Worm (Caenorhabditis elegans) whole organism, young adult: Measurements from ENCODE around the gene C41H7.2.

Source experiments
- B0035.1 ChIP-seq: sonication (generic microtip); optimal IDR thresholded peaks from 2 replicates; lab custom pipeline; 2016; ENCODE audit warnings: missing genetic modification characterization, mild to moderate bottlenecking, missing compliant biosample characterization, missing genotype, missing genetic modification reagents
- B0261.1 ChIP-seq: sonication (generic microtip); optimal IDR thresholded peaks from 2 replicates; lab custom pipeline; 2016; ENCODE audit warnings: mild to moderate bottlenecking, missing genetic modification characterization, moderate library complexity, missing compliant biosample characterization
- C17E4.6 ChIP-seq: fragments of 200-800 bp; sonication (Bioruptor generic); IDR thresholded peaks from 2 replicates; pipeline ENCODE4 v1.3.6; 2022; ENCODE audit warnings: missing genetic modification reagents, missing genetic modification characterization, missing compliant biosample characterization
- F23B12.7 ChIP-seq: sonication (generic microtip); optimal IDR thresholded peaks from 2 replicates; lab custom pipeline; 2017; ENCODE audit warnings: missing genetic modification characterization, mild to moderate bottlenecking, missing compliant biosample characterization, antibody characterized with exemption, moderate library complexity; ENCODE audit not compliant: insufficient read depth
- F33H1.4 ChIP-seq: fragments of 200-800 bp; sonication (Bioruptor generic); IDR thresholded peaks from 2 replicates; pipeline ENCODE4 v1.3.6; 2022; ENCODE audit warnings: missing genetic modification reagents, missing genetic modification characterization, missing compliant biosample characterization
- F37B4.10 ChIP-seq: fragments of 200-800 bp; sonication (Bioruptor generic); IDR thresholded peaks from 2 replicates; pipeline ENCODE4 v1.3.6; 2022; ENCODE audit warnings: missing genetic modification characterization, missing compliant biosample characterization
- F49E8.2 ChIP-seq: sonication (generic microtip); optimal IDR thresholded peaks from 3 replicates; lab custom pipeline; 2017; ENCODE audit warnings: missing genetic modification characterization, mild to moderate bottlenecking, missing compliant biosample characterization, antibody characterized with exemption, moderate library complexity; ENCODE audit not compliant: insufficient read depth
- F57A8.1 ChIP-seq: fragments of 200-800 bp; sonication (Bioruptor generic); optimal IDR thresholded peaks from 2 replicates; lab custom pipeline; 2018; ENCODE audit warnings: mild to moderate bottlenecking, missing genetic modification characterization, moderate library complexity, missing compliant biosample characterization
- K11D2.4 ChIP-seq: fragments of 200-800 bp; sonication (Bioruptor generic); IDR thresholded peaks from 2 replicates; pipeline ENCODE4 v1.3.6; 2022; ENCODE audit warnings: missing genetic modification reagents, missing genetic modification characterization, missing compliant biosample characterization
- T26A5.8 ChIP-seq: sonication (generic microtip); optimal IDR thresholded peaks from 2 replicates; lab custom pipeline; 2016; ENCODE audit warnings: missing genetic modification characterization, missing compliant biosample characterization
- Y53F4B.3 ChIP-seq: fragments of 200-800 bp; sonication (Bioruptor generic); IDR thresholded peaks from 2 replicates; pipeline ENCODE4 v1.3.6; 2022; ENCODE audit warnings: missing genetic modification reagents, missing genetic modification characterization, missing compliant biosample characterization
- Y56A3A.18 ChIP-seq: fragments of 200-800 bp; sonication (Bioruptor generic); IDR thresholded peaks from 2 replicates; pipeline ENCODE4 v1.3.6; 2022; ENCODE audit warnings: missing genetic modification reagents, missing genetic modification characterization, missing compliant biosample characterization
- Y79H2A.3 ChIP-seq: fragments of 200-800 bp; sonication (Bioruptor generic); conservative IDR thresholded peaks from 2 replicates; pipeline ENCODE4 v1.3.6; 2022; ENCODE audit warnings: missing genetic modification reagents, missing genetic modification characterization, missing compliant biosample characterization
- aptf-3 ChIP-seq: fragments of 200-800 bp; sonication (Bioruptor generic); IDR thresholded peaks from 2 replicates; pipeline ENCODE4 v1.3.6; 2022; ENCODE audit warnings: missing genetic modification characterization, missing compliant biosample characterization
- attf-3 ChIP-seq: fragments of 200-800 bp; sonication (Bioruptor generic); conservative IDR thresholded peaks from 2 replicates; pipeline ENCODE4 v1.3.6; 2022; ENCODE audit warnings: missing genetic modification reagents, missing genetic modification characterization, missing compliant biosample characterization
- bed-1 ChIP-seq: fragments of 200-800 bp; sonication (Bioruptor generic); IDR thresholded peaks from 2 replicates; pipeline ENCODE4 v1.3.6; 2022; ENCODE audit warnings: missing genetic modification reagents, missing genetic modification characterization, missing compliant biosample characterization
- ceh-100 ChIP-seq: fragments of 200-800 bp; sonication (Bioruptor generic); IDR thresholded peaks from 2 replicates; pipeline ENCODE4 v1.3.6; 2022; ENCODE audit warnings: missing genetic modification reagents, missing genetic modification characterization, missing compliant biosample characterization
- ceh-27 ChIP-seq: fragments of 200-800 bp; sonication (Bioruptor generic); optimal IDR thresholded peaks from 2 replicates; lab custom pipeline; 2018; ENCODE audit warnings: mild to moderate bottlenecking, missing genetic modification characterization, moderate library complexity, missing compliant biosample characterization
- ceh-58 ChIP-seq: fragments of 200-800 bp; sonication (Bioruptor generic); IDR thresholded peaks from 2 replicates; pipeline ENCODE4 v1.3.6; 2022; ENCODE audit warnings: missing genetic modification characterization, missing compliant biosample characterization
- chd-7 ChIP-seq: sonication (generic microtip); optimal IDR thresholded peaks from 2 replicates; lab custom pipeline; 2016; ENCODE audit warnings: mild to moderate bottlenecking, missing genetic modification characterization, moderate library complexity, missing compliant biosample characterization
- die-1 ChIP-seq: sonication (generic microtip); optimal IDR thresholded peaks from 2 replicates; lab custom pipeline; 2016; ENCODE audit warnings: missing genotype, mild to moderate bottlenecking, missing genetic modification characterization, missing compliant biosample characterization
- dox-1 ChIP-seq: fragments of 200-800 bp; sonication (Bioruptor generic); IDR thresholded peaks from 2 replicates; pipeline ENCODE4 v1.3.6; 2022; ENCODE audit warnings: missing genetic modification reagents, missing genetic modification characterization, missing compliant biosample characterization
- efl-1 ChIP-seq: fragments of 150-350 bp; optimal IDR thresholded peaks from 2 replicates; lab custom pipeline; 2014; ENCODE audit warnings: missing biosample characterization, missing genetic modification reagents, missing genetic modification characterization
- egl-44 ChIP-seq: fragments of 200-800 bp; sonication (Bioruptor generic); IDR thresholded peaks from 2 replicates; pipeline ENCODE4 v1.3.6; 2022; ENCODE audit warnings: missing genetic modification reagents, missing genetic modification characterization, missing compliant biosample characterization
- gei-17 ChIP-seq: fragments of 200-800 bp; sonication (Bioruptor generic); optimal IDR thresholded peaks from 2 replicates; lab custom pipeline; 2018; ENCODE audit warnings: mild to moderate bottlenecking, missing genetic modification characterization, missing compliant biosample characterization
- hlh-12 ChIP-seq: sonication (generic microtip); optimal IDR thresholded peaks from 2 replicates; lab custom pipeline; 2016; ENCODE audit warnings: missing genetic modification characterization, missing compliant biosample characterization
- hlh-26 ChIP-seq: fragments of 200-800 bp; sonication (Bioruptor generic); conservative IDR thresholded peaks from 2 replicates; pipeline ENCODE4 v1.3.6; 2022; ENCODE audit warnings: missing genetic modification reagents, missing genetic modification characterization, missing compliant biosample characterization
- hrde-1 ChIP-seq: sonication (generic microtip); optimal IDR thresholded peaks from 2 replicates; lab custom pipeline; 2016; ENCODE audit warnings: missing genetic modification characterization, mild to moderate bottlenecking, missing compliant biosample characterization, moderate library complexity, missing genotype, missing genetic modification reagents, borderline replicate concordance
- hsf-1 ChIP-seq: fragments of 200-800 bp; sonication (Bioruptor generic); IDR thresholded peaks from 2 replicates; pipeline ENCODE4 v1.3.6; 2022; ENCODE audit warnings: missing genetic modification reagents, missing genetic modification characterization, missing compliant biosample characterization
- lin-26 ChIP-seq: fragments of 200-800 bp; sonication (Bioruptor generic); IDR thresholded peaks from 2 replicates; pipeline ENCODE4 v1.3.6; 2022; ENCODE audit warnings: missing genetic modification reagents, missing genetic modification characterization, missing compliant biosample characterization
- lin-54 ChIP-seq: fragments of 200-800 bp; sonication (Bioruptor generic); optimal IDR thresholded peaks from 2 replicates; lab custom pipeline; 2018; ENCODE audit warnings: mild to moderate bottlenecking, missing genetic modification characterization, missing compliant biosample characterization
- madf-6 ChIP-seq: fragments of 200-800 bp; sonication (Bioruptor generic); IDR thresholded peaks from 2 replicates; pipeline ENCODE4 v1.3.6; 2022; ENCODE audit warnings: missing genetic modification reagents, missing genetic modification characterization, missing compliant biosample characterization
- mel-28 ChIP-seq: sonication (generic microtip); optimal IDR thresholded peaks from 2 replicates; lab custom pipeline; 2016; ENCODE audit warnings: borderline replicate concordance, mild to moderate bottlenecking, missing genetic modification characterization, missing compliant biosample characterization
- mxl-1 ChIP-seq: sonication (generic microtip); optimal IDR thresholded peaks from 2 replicates; lab custom pipeline; 2016; ENCODE audit warnings: missing genetic modification characterization, missing compliant biosample characterization
- nhr-80 ChIP-seq: sonication (generic microtip); optimal IDR thresholded peaks from 2 replicates; lab custom pipeline; 2016; ENCODE audit warnings: missing genetic modification characterization, missing compliant biosample characterization
- pbrm-1 ChIP-seq: fragments of 200-800 bp; sonication (Bioruptor generic); IDR thresholded peaks from 2 replicates; pipeline ENCODE4 v1.3.6; 2022; ENCODE audit warnings: missing genetic modification reagents, missing genetic modification characterization, missing compliant biosample characterization
- sea-2 ChIP-seq: fragments of 200-800 bp; sonication (Bioruptor generic); IDR thresholded peaks from 2 replicates; pipeline ENCODE4 v1.3.6; 2022; ENCODE audit warnings: missing genetic modification characterization, missing compliant biosample characterization
- snpc-1.1 ChIP-seq: sonication (generic microtip); optimal IDR thresholded peaks from 2 replicates; lab custom pipeline; 2017; ENCODE audit warnings: missing genetic modification characterization, mild to moderate bottlenecking, missing compliant biosample characterization, antibody characterized with exemption, moderate library complexity, missing genotype, missing genetic modification reagents; ENCODE audit not compliant: insufficient read depth
- snpc-3.4 ChIP-seq: sonication (generic microtip); optimal IDR thresholded peaks from 2 replicates; lab custom pipeline; 2017; ENCODE audit warnings: missing genetic modification characterization, mild to moderate bottlenecking, missing compliant biosample characterization, antibody characterized with exemption, moderate library complexity, missing genotype, missing genetic modification reagents
- sptf-2 ChIP-seq: fragments of 200-800 bp; sonication (Bioruptor generic); optimal IDR thresholded peaks from 2 replicates; lab custom pipeline; 2018; ENCODE audit warnings: mild to moderate bottlenecking, missing genetic modification characterization, missing compliant biosample characterization
- tlf-1 ChIP-seq: fragments of 200-800 bp; sonication (Bioruptor generic); optimal IDR thresholded peaks from 2 replicates; lab custom pipeline; 2018; ENCODE audit warnings: mild to moderate bottlenecking, missing genetic modification characterization, missing compliant biosample characterization
- unc-130 ChIP-seq: sonication (generic microtip); optimal IDR thresholded peaks from 2 replicates; lab custom pipeline; 2016; ENCODE audit warnings: missing genetic modification reagents, missing genetic modification characterization, missing compliant biosample characterization
- ztf-22 ChIP-seq: fragments of 200-800 bp; sonication (Bioruptor generic); optimal IDR thresholded peaks from 2 replicates; lab custom pipeline; 2018; ENCODE audit warnings: mild to moderate bottlenecking, missing genetic modification characterization, moderate library complexity, missing compliant biosample characterization
- ztf-6 ChIP-seq: fragments of 200-800 bp; sonication (Bioruptor generic); IDR thresholded peaks from 2 replicates; pipeline ENCODE4 v1.3.6; 2022; ENCODE audit warnings: missing genetic modification reagents, missing genetic modification characterization, missing compliant biosample characterization

C41H7.2 gene

ce11 chrII:3062222-3062621, 47.6 kb downstream of the C41H7.2 start (continued):
- TF ChIP-seq pbrm-1 (GFP tag; lab: Robert Waterston, UW), result no peak; the same call in 1 of the 2 replicates
- TF ChIP-seq sea-2, result no peak
- TF ChIP-seq F37B4.10, result no peak
- TF ChIP-seq chd-7 (tag; lab: Kevin White, UChicago), result no peak
- no peak for TF ChIP-seq Y56A3A.18 (GFP tag; lab: Robert Waterston, UW)
- TF ChIP-seq bed-1 (GFP tag; lab: Robert Waterston, UW), result no peak
- no peak for TF ChIP-seq attf-3 (GFP tag; lab: Robert Waterston, UW)
- TF ChIP-seq K11D2.4 (GFP tag; lab: Robert Waterston, UW), result 0 out of 2 replicates have a peak, but pooled peaks have one; percentile 33
- no peak for TF ChIP-seq egl-44 (GFP tag; lab: Robert Waterston, UW)
- TF ChIP-seq T26A5.8 (tag; lab: Kevin White, UChicago), result no peak
- TF ChIP-seq Y79H2A.3 (GFP tag; lab: Robert Waterston, UW), result no peak
- no peak for TF ChIP-seq mxl-1
- TF ChIP-seq F23B12.7 (tag; lab: Kevin White, UChicago), result peak; percentile 70
- TF ChIP-seq mel-28 (tag; lab: Kevin White, UChicago), result no peak
- TF ChIP-seq nhr-80 (tag; lab: Kevin White, UChicago), result peak; percentile 12
- no peak for TF ChIP-seq ztf-22 (GFP tag; lab: Kevin White, UChicago)
- TF ChIP-seq ceh-27 (GFP tag; lab: Kevin White, UChicago), result no peak
- TF ChIP-seq F49E8.2, result peak; percentile 18
- peak; percentile 8 for TF ChIP-seq die-1 (tag; lab: Kevin White, UChicago)
- TF ChIP-seq hrde-1 (tag; lab: Kevin White, UChicago), result peak; percentile 66
- TF ChIP-seq dox-1 (GFP tag; lab: Robert Waterston, UW), result no peak
- peak; percentile 56 for TF ChIP-seq F33H1.4
- no peak for TF ChIP-seq sptf-2
- TF ChIP-seq ztf-6, result 0 out of 2 replicates have a peak, but pooled peaks have one; percentile 21
- peak; percentile 53; the same call in 1 of the 2 replicates for TF ChIP-seq ceh-100
- no peak for TF ChIP-seq ceh-58
- TF ChIP-seq aptf-3 (GFP tag; lab: Robert Waterston, UW), result no peak
- TF ChIP-seq hlh-12 (tag; lab: Kevin White, UChicago), result no peak
- peak; percentile 65 for TF ChIP-seq unc-130 (GFP tag; lab: Kevin White, UChicago)
- TF ChIP-seq hsf-1 (GFP tag; lab: Robert Waterston, UW), result no peak
- TF ChIP-seq B0261.1 (tag; lab: Kevin White, UChicago), result peak; percentile 94
- peak; percentile 48 for TF ChIP-seq snpc-1.1
- peak; percentile 73 for TF ChIP-seq madf-6 (GFP tag; lab: Robert Waterston, UW)
- no peak for TF ChIP-seq C17E4.6
- no peak for TF ChIP-seq gei-17 (GFP tag; lab: Kevin White, UChicago)
- peak; percentile 51 for TF ChIP-seq lin-54 (GFP tag; lab: Kevin White, UChicago)
- peak; percentile 34 for TF ChIP-seq snpc-3.4
- TF ChIP-seq efl-1 (GFP tag; lab: Kevin White, UChicago), result no peak
- TF ChIP-seq B0035.1, result no peak
- TF ChIP-seq lin-26 (GFP tag; lab: Robert Waterston, UW), result no peak; the same call in 1 of the 2 replicates
- no peak for TF ChIP-seq hlh-26 (GFP tag; lab: Robert Waterston, UW)
- no peak for TF ChIP-seq tlf-1 (GFP tag; lab: Kevin White, UChicago)
- no peak for TF ChIP-seq Y53F4B.3
- TF ChIP-seq F57A8.1 (GFP tag; lab: Kevin White, UChicago), result no peak
- TF ChIP-seq, all 124 proteins: peak for 44
